Worm (Caenorhabditis elegans): ENCODE results near the gene cnc-11.

- TF ChIP-seq ztf-29 (GFP tag; IDR thresholded peaks at IDR 0.05), result no peak
- no peak for TF ChIP-seq med-1 (GFP tag; optimal IDR thresholded peaks at IDR 0.05; ENCODE audit: insufficient read depth)
- no peak for TF ChIP-seq flt-1 (GFP tag; IDR thresholded peaks at IDR 0.05)
- no peak for TF ChIP-seq klf-2 (GFP tag; conservative IDR thresholded peaks at IDR 0.05)
- TF ChIP-seq tab-1 (GFP tag; IDR thresholded peaks at IDR 0.05), result no peak
- TF ChIP-seq T22C8.4 (GFP tag; IDR thresholded peaks at IDR 0.05), result no peak
- TF ChIP-seq ztf-23 (GFP tag; IDR thresholded peaks at IDR 0.05), result no peak
- TF ChIP-seq ref-1 (GFP tag; conservative IDR thresholded peaks at IDR 0.05), result no peak
- no peak for TF ChIP-seq cog-1 (tag; optimal IDR thresholded peaks at IDR 0.05)
Observed at ce11 chrV:1438205-1438604, 3.9 kb upstream of the cnc-11 start.

All from whole organism, midembryonic.